Fruit fly (Drosophila melanogaster) whole organism, embryonic: ENCODE results near the gene RhoBTB.

Source experiments
- ATbp ChIP-seq: fragments of 200-800 bp; sonication (Bioruptor generic); optimal IDR thresholded peaks from 2 replicates; lab custom pipeline; 2017; ENCODE audit warnings: missing biosample characterization, mild to moderate bottlenecking, missing genetic modification characterization, missing genetic modification reagents
- Atf6 ChIP-seq: fragments of 200-800 bp; sonication (Bioruptor generic); IDR thresholded peaks from 2 replicates; pipeline ENCODE4 v1.3.6; 2022; ENCODE audit warnings: missing biosample characterization, missing genetic modification characterization
- Bgb ChIP-seq: fragments of 200-800 bp; sonication (Bioruptor generic); IDR thresholded peaks from 2 replicates; pipeline ENCODE4 v1.3.6; 2022; ENCODE audit warnings: missing biosample characterization, missing genetic modification characterization; ENCODE audit not compliant: partially characterized antibody
- CG11695 ChIP-seq: fragments of 200-800 bp; sonication (Bioruptor generic); IDR thresholded peaks from 3 replicates; pipeline ENCODE4 v1.3.6; 2022; ENCODE audit warnings: missing biosample characterization, missing genetic modification characterization
- CG1233 ChIP-seq: fragments of 200-800 bp; sonication (Bioruptor generic); optimal IDR thresholded peaks from 4 replicates; lab custom pipeline; 2018; ENCODE audit warnings: missing biosample characterization, mild to moderate bottlenecking, missing genetic modification characterization
- CG14441 ChIP-seq: fragments of 200-800 bp; sonication (Bioruptor generic); IDR thresholded peaks from 2 replicates; pipeline ENCODE4 v1.3.6; 2022; ENCODE audit warnings: missing biosample characterization, missing genetic modification characterization
- CG14965 ChIP-seq: fragments of 200-800 bp; sonication (Bioruptor generic); optimal IDR thresholded peaks from 2 replicates; lab custom pipeline; 2016; ENCODE audit warnings: missing biosample characterization, missing genetic modification characterization, borderline replicate concordance
- CG1603 ChIP-seq: fragments of 200-800 bp; sonication (Bioruptor generic); optimal IDR thresholded peaks from 2 replicates; lab custom pipeline; 2019; ENCODE audit warnings: missing biosample characterization, mild to moderate bottlenecking, missing genetic modification characterization, moderate library complexity
- CG1647 ChIP-seq: fragments of 200-800 bp; sonication (Bioruptor generic); optimal IDR thresholded peaks from 3 replicates; lab custom pipeline; 2016; ENCODE audit warnings: missing biosample characterization, missing genetic modification characterization
- CG16813 ChIP-seq: fragments of 200-800 bp; sonication (Bioruptor generic); IDR thresholded peaks from 3 replicates; pipeline ENCODE4 v1.3.6; 2022; ENCODE audit warnings: missing biosample characterization, missing genetic modification characterization; ENCODE audit not compliant: partially characterized antibody
- CG17359 ChIP-seq: fragments of 200-800 bp; sonication (Bioruptor generic); optimal IDR thresholded peaks from 3 replicates; lab custom pipeline; 2018; ENCODE audit warnings: missing biosample characterization, mild to moderate bottlenecking, missing genetic modification characterization, moderate library complexity
- CG18011 ChIP-seq: fragments of 200-800 bp; sonication (Bioruptor generic); optimal IDR thresholded peaks from 2 replicates; lab custom pipeline; 2017; ENCODE audit warnings: missing biosample characterization, missing genetic modification characterization, mild to moderate bottlenecking, moderate library complexity, missing genotype
- CG2199 ChIP-seq: fragments of 200-800 bp; sonication (Bioruptor generic); IDR thresholded peaks from 3 replicates; pipeline ENCODE4 v1.3.6; 2022; ENCODE audit warnings: missing biosample characterization, missing genetic modification characterization
- CG2202 ChIP-seq: fragments of 200-800 bp; sonication (Bioruptor generic); optimal IDR thresholded peaks from 2 replicates; lab custom pipeline; 2018; ENCODE audit warnings: missing biosample characterization, mild to moderate bottlenecking, missing genetic modification characterization
- CG2875 ChIP-seq: fragments of 200-800 bp; sonication (Bioruptor generic); optimal IDR thresholded peaks from 2 replicates; lab custom pipeline; 2017; ENCODE audit warnings: missing biosample characterization, mild to moderate bottlenecking, missing genetic modification characterization, missing genetic modification reagents
- CG33557 ChIP-seq: fragments of 200-800 bp; sonication (Bioruptor generic); optimal IDR thresholded peaks from 2 replicates; lab custom pipeline; 2019; ENCODE audit warnings: missing biosample characterization, mild to moderate bottlenecking, missing genetic modification characterization, moderate library complexity
- CG3995 ChIP-seq: fragments of 200-800 bp; sonication (Bioruptor generic); optimal IDR thresholded peaks from 3 replicates; lab custom pipeline; 2016; ENCODE audit warnings: missing biosample characterization, missing genetic modification characterization
- CG4328 ChIP-seq: fragments of 200-800 bp; sonication (Bioruptor generic); optimal IDR thresholded peaks from 3 replicates; lab custom pipeline; 2017; ENCODE audit warnings: missing biosample characterization, missing genetic modification reagents, missing genetic modification characterization
- CG8944 ChIP-seq: fragments of 200-800 bp; sonication (Bioruptor generic); optimal IDR thresholded peaks from 3 replicates; lab custom pipeline; 2016; ENCODE audit warnings: missing biosample characterization, missing genetic modification characterization
- CG9437 ChIP-seq: fragments of 200-800 bp; sonication (Bioruptor generic); optimal IDR thresholded peaks from 2 replicates; lab custom pipeline; 2018; ENCODE audit warnings: missing biosample characterization, mild to moderate bottlenecking, missing genetic modification characterization
- CG9876 ChIP-seq: fragments of 200-800 bp; sonication (Bioruptor generic); optimal IDR thresholded peaks from 2 replicates; lab custom pipeline; 2016; ENCODE audit warnings: missing biosample characterization, missing genetic modification characterization
- Dek ChIP-seq: fragments of 200-800 bp; sonication (Bioruptor generic); optimal IDR thresholded peaks from 3 replicates; lab custom pipeline; 2019; ENCODE audit warnings: missing biosample characterization, mild to moderate bottlenecking, missing genetic modification characterization, moderate library complexity
- Drgx ChIP-seq: fragments of 200-800 bp; sonication (Bioruptor generic); IDR thresholded peaks from 2 replicates; pipeline ENCODE4 v1.3.6; 2022; ENCODE audit warnings: missing biosample characterization, missing genetic modification characterization
- ERR ChIP-seq: fragments of 200-800 bp; sonication (Bioruptor generic); optimal IDR thresholded peaks from 2 replicates; lab custom pipeline; 2016; ENCODE audit warnings: missing biosample characterization, missing genetic modification characterization
- Elba2 ChIP-seq: fragments of 200-800 bp; sonication (Bioruptor generic); optimal IDR thresholded peaks from 3 replicates; lab custom pipeline; 2016; ENCODE audit warnings: missing biosample characterization, missing genetic modification characterization
- H2.0 ChIP-seq: fragments of 200-800 bp; sonication (Bioruptor generic); IDR thresholded peaks from 2 replicates; pipeline ENCODE4 v1.3.6; 2022; ENCODE audit warnings: missing biosample characterization, missing genetic modification characterization
- Poxn ChIP-seq: fragments of 200-800 bp; sonication (Bioruptor generic); IDR thresholded peaks from 2 replicates; pipeline ENCODE4 v1.3.6; 2022; ENCODE audit warnings: missing biosample characterization, missing genetic modification characterization
- Rfx ChIP-seq: fragments of 200-800 bp; sonication (Bioruptor generic); IDR thresholded peaks from 2 replicates; pipeline ENCODE4 v1.3.6; 2022; ENCODE audit warnings: missing biosample characterization, missing genetic modification characterization
- Rx ChIP-seq: fragments of 200-800 bp; sonication (Bioruptor generic); IDR thresholded peaks from 2 replicates; pipeline ENCODE4 v1.3.6; 2022; ENCODE audit warnings: missing biosample characterization, missing genetic modification characterization
- Six4 ChIP-seq: fragments of 200-800 bp; sonication (Bioruptor generic); optimal IDR thresholded peaks from 2 replicates; lab custom pipeline; 2016; ENCODE audit warnings: missing biosample characterization, missing genetic modification characterization
- ac ChIP-seq: fragments of 200-800 bp; sonication (Bioruptor generic); optimal IDR thresholded peaks from 3 replicates; lab custom pipeline; 2017; ENCODE audit warnings: missing biosample characterization, mild to moderate bottlenecking, missing genetic modification characterization
- bcd ChIP-seq: fragments of 200-800 bp; sonication (Bioruptor generic); optimal IDR thresholded peaks from 2 replicates; lab custom pipeline; 2017; ENCODE audit warnings: missing biosample characterization, mild to moderate bottlenecking, missing genetic modification characterization
- br ChIP-seq: fragments of >200 bp; optimal IDR thresholded peaks from 2 replicates; lab custom pipeline; 2017
- ci ChIP-seq: fragments of 200-800 bp; sonication (Bioruptor generic); IDR thresholded peaks from 3 replicates; pipeline ENCODE4 v1.3.6; 2022; ENCODE audit warnings: missing biosample characterization, missing genetic modification characterization
- crol ChIP-seq: fragments of 200-800 bp; sonication (Bioruptor generic); IDR thresholded peaks from 2 replicates; pipeline ENCODE4 v1.3.6; 2022; ENCODE audit warnings: missing biosample characterization, missing genetic modification characterization
- dmrt11E ChIP-seq: fragments of 200-800 bp; sonication (Bioruptor generic); optimal IDR thresholded peaks from 3 replicates; lab custom pipeline; 2018; ENCODE audit warnings: missing biosample characterization, mild to moderate bottlenecking, missing genetic modification characterization, moderate library complexity
- dysf ChIP-seq: fragments of 200-800 bp; sonication (Bioruptor generic); IDR thresholded peaks from 3 replicates; pipeline ENCODE4 v1.3.6; 2022; ENCODE audit warnings: missing biosample characterization, missing genetic modification characterization
- fu2 ChIP-seq: fragments of 200-800 bp; sonication (Bioruptor generic); optimal IDR thresholded peaks from 2 replicates; lab custom pipeline; 2016; ENCODE audit warnings: missing biosample characterization, missing genetic modification characterization
- gfzf ChIP-seq: fragments of 200-800 bp; sonication (Bioruptor generic); optimal IDR thresholded peaks from 2 replicates; lab custom pipeline; 2016; ENCODE audit warnings: missing biosample characterization, mild to moderate bottlenecking, missing genetic modification characterization, moderate library complexity
- h ChIP-seq: fragments of >200 bp; optimal IDR thresholded peaks from 2 replicates; lab custom pipeline; 2017
- hkb ChIP-seq, 2 experiments: fragments of 200-800 bp in 1 of 2; fragments of >200 bp in 1 of 2; sonication (Bioruptor generic) in 1 of 2; IDR thresholded peaks in 1 of 2; optimal IDR thresholded peaks in 1 of 2; 2 replicates each; pipeline versions ENCODE4 v1.3.6 to Lab custom; 2017 to 2022; ENCODE audit warnings: missing biosample characterization in 1 of 2, missing genetic modification characterization in 1 of 2
- inv ChIP-seq: fragments of 200-800 bp; sonication (Bioruptor generic); IDR thresholded peaks from 2 replicates; pipeline ENCODE4 v1.3.6; 2022; ENCODE audit warnings: missing biosample characterization, missing genetic modification characterization; ENCODE audit not compliant: partially characterized antibody
- jigr1 ChIP-seq: fragments of 200-800 bp; sonication (Bioruptor generic); IDR thresholded peaks from 3 replicates; pipeline ENCODE4 v1.3.6; 2022; ENCODE audit warnings: missing biosample characterization, missing genetic modification characterization
- kni ChIP-seq: fragments of 200-800 bp; sonication (Bioruptor generic); optimal IDR thresholded peaks from 3 replicates; lab custom pipeline; 2017; ENCODE audit warnings: mild to moderate bottlenecking, missing biosample characterization, missing genetic modification reagents, missing genetic modification characterization
- lmd ChIP-seq: fragments of 200-800 bp; sonication (Bioruptor generic); IDR thresholded peaks from 2 replicates; pipeline ENCODE4 v1.3.6; 2022; ENCODE audit warnings: missing biosample characterization, missing genetic modification characterization
- pho ChIP-seq: fragments of 200-800 bp; sonication (Bioruptor generic); optimal IDR thresholded peaks from 2 replicates; lab custom pipeline; 2016; ENCODE audit warnings: missing biosample characterization, missing genetic modification characterization
- repo ChIP-seq: fragments of 200-800 bp; sonication (Bioruptor generic); optimal IDR thresholded peaks from 2 replicates; lab custom pipeline; 2016; ENCODE audit warnings: missing biosample characterization, missing genetic modification characterization
- tx ChIP-seq: fragments of 200-800 bp; sonication (Bioruptor generic); optimal IDR thresholded peaks from 2 replicates; lab custom pipeline; 2016; ENCODE audit warnings: missing biosample characterization, missing genetic modification characterization
- unc-4 ChIP-seq: fragments of 200-800 bp; sonication (Bioruptor generic); IDR thresholded peaks from 2 replicates; pipeline ENCODE4 v1.3.6; 2022; ENCODE audit warnings: missing biosample characterization, missing genetic modification characterization; ENCODE audit not compliant: partially characterized antibody
- vfl ChIP-seq: fragments of 200-800 bp; sonication (Bioruptor generic); optimal IDR thresholded peaks from 2 replicates; lab custom pipeline; 2016; ENCODE audit warnings: missing biosample characterization, missing genetic modification characterization

RhoBTB gene

dm6 chr3L:20399550-20400109 lies 23.6 kb downstream of the RhoBTB start (continued):
- TF ChIP-seq CG16813 (GFP tag; lab: Robert Waterston, UW) = no peak
- TF ChIP-seq crol (GFP tag; lab: Robert Waterston, UW) = no peak
- TF ChIP-seq kni (GFP tag; lab: Kevin White, UChicago) = peak; percentile 37
- peak; percentile 92 for TF ChIP-seq dysf
- peak; percentile 72 for TF ChIP-seq CG8944
- TF ChIP-seq tx = peak; percentile 74
- peak; percentile 80 for TF ChIP-seq ATbp (GFP tag; lab: Kevin White, UChicago)
- peak; percentile 92 for TF ChIP-seq Rfx (GFP tag; lab: Robert Waterston, UW)
- peak; percentile 91 for TF ChIP-seq CG11695
- peak; percentile 87 for TF ChIP-seq bcd (GFP tag; lab: Kevin White, UChicago)
- no peak; the same call in none of the 2 replicates for TF ChIP-seq Rx (GFP tag; lab: Robert Waterston, UW)
- TF ChIP-seq CG14441 (GFP tag; lab: Robert Waterston, UW) = peak; percentile 81
- TF ChIP-seq inv (GFP tag; lab: Robert Waterston, UW) = no peak
- no peak for TF ChIP-seq br
- TF ChIP-seq H2.0 (GFP tag; lab: Robert Waterston, UW) = peak; percentile 77
- peak; percentile 62 for TF ChIP-seq CG9876 (GFP tag; lab: Kevin White, UChicago)
- TF ChIP-seq dmrt11E (tag; lab: Kevin White, UChicago) = peak; percentile 71
- no peak; the same call in 1 of the 3 replicates for TF ChIP-seq CG2199
- peak; percentile 92 for TF ChIP-seq Drgx (GFP tag; lab: Robert Waterston, UW)
- TF ChIP-seq unc-4 (GFP tag; lab: Robert Waterston, UW) = no peak
- peak; percentile 88 for TF ChIP-seq lmd (GFP tag; lab: Robert Waterston, UW)
- no peak for TF ChIP-seq ac (GFP tag; lab: Kevin White, UChicago)
- peak; percentile 87 for TF ChIP-seq pho (GFP tag; lab: Kevin White, UChicago)
- peak; percentile 67 for TF ChIP-seq CG2875 (GFP tag; lab: Kevin White, UChicago)
- peak; percentile 87 for TF ChIP-seq CG4328 (GFP tag; lab: Kevin White, UChicago)
- TF ChIP-seq repo (GFP tag; lab: Kevin White, UChicago) = peak; percentile 7
- TF ChIP-seq hkb (optimal IDR thresholded peaks at IDR 0.05; lab: Kevin White, UChicago) = no peak
- peak; percentile 85 for TF ChIP-seq hkb (GFP tag; IDR thresholded peaks at IDR 0.05; lab: Robert Waterston, UW)
- TF ChIP-seq jigr1 (GFP tag; lab: Robert Waterston, UW) = peak; percentile 58; the same call in 1 of the 3 replicates
- TF ChIP-seq CG18011 (GFP tag; lab: Kevin White, UChicago) = peak; percentile 65
- TF ChIP-seq Six4 (GFP tag; lab: Kevin White, UChicago) = peak; percentile 80
- TF ChIP-seq fu2 (GFP tag; lab: Kevin White, UChicago) = peak; percentile 71
- TF ChIP-seq CG17359 (tag; lab: Kevin White, UChicago) = peak; percentile 93
- TF ChIP-seq CG14965 (GFP tag; lab: Kevin White, UChicago) = peak; percentile 45
- TF ChIP-seq Poxn (GFP tag; lab: Robert Waterston, UW) = peak; percentile 19; the same call in 1 of the 2 replicates
- peak; percentile 63 for TF ChIP-seq CG33557 (GFP tag; lab: Kevin White, UChicago)
- TF ChIP-seq CG2202 (tag; lab: Kevin White, UChicago) = peak; percentile 63
- TF ChIP-seq h (lab: Kevin White, UChicago) = no peak
- peak; percentile 85 for TF ChIP-seq CG1233 (GFP tag; lab: Kevin White, UChicago)
- TF ChIP-seq Elba2 (GFP tag; lab: Kevin White, UChicago) = peak; percentile 27
- TF ChIP-seq ci (GFP tag; lab: Robert Waterston, UW) = peak; percentile 76
- TF ChIP-seq Dek = peak; percentile 86
- TF ChIP-seq CG1647 = peak; percentile 75
- peak; percentile 85 for TF ChIP-seq CG9437 (GFP tag; lab: Kevin White, UChicago)
- TF ChIP-seq vfl = peak; percentile 78
- TF ChIP-seq CG3995 (GFP tag; lab: Kevin White, UChicago) = peak; percentile 55
- TF ChIP-seq Atf6 (GFP tag; lab: Robert Waterston, UW) = peak; percentile 92
- TF ChIP-seq ERR (GFP tag; lab: Kevin White, UChicago) = peak; percentile 62
- TF ChIP-seq gfzf (GFP tag; lab: Kevin White, UChicago) = no peak
- peak; percentile 73 for TF ChIP-seq CG1603 (tag; lab: Kevin White, UChicago)
- no peak for TF ChIP-seq Bgb (GFP tag; lab: Robert Waterston, UW)
